Worm (Caenorhabditis elegans) whole organism, L4/young adult: ENCODE measurements around the gene F08G12.3.

Experiments used
- W03F9.2 ChIP-seq: fragments of 150-350 bp; optimal IDR thresholded peaks from 2 replicates; lab custom pipeline; 2014; ENCODE audit warnings: missing biosample characterization, missing genetic modification characterization
- dao-5 ChIP-seq: sonication (generic microtip); optimal IDR thresholded peaks from 2 replicates; lab custom pipeline; 2016; ENCODE audit warnings: missing genotype, missing genetic modification characterization, moderate library complexity, missing compliant biosample characterization
- him-1 ChIP-seq: sonication (generic microtip); optimal IDR thresholded peaks from 2 replicates; lab custom pipeline; 2016; ENCODE audit warnings: missing genotype, missing genetic modification reagents, missing genetic modification characterization, missing compliant biosample characterization

DNA sequence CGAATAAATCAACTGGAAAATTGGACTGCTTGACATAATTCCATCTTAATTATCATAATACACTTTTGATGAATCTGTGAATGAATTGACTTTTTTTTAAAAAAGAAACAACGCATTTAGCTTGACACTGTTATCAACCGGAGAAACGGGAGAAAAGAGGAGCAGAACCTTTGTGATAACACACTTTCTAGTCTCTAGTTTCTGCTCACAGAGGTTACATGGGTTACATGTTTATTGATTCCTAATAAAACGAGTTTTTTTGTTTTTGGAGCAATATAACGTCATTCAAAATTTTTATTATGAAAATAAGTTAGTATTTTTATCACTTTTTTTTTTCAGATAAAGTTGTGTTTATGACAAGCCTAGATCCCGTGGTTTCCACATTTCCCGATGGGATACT is 17.9 kb downstream of the F08G12.3 start, which contains the start of gene hizr-1:
- TF ChIP-seq dao-5 (tag; lab: Kevin White, UChicago), result no peak
- no peak for TF ChIP-seq W03F9.2
- no peak for TF ChIP-seq him-1 (tag; lab: Kevin White, UChicago)
